Worm (Caenorhabditis elegans) whole organism, late embryonic: ENCODE data around the gene Y116F11B.7.

ENCODE experiments used
- C08G9.2 ChIP-seq: sonication (generic microtip); optimal IDR thresholded peaks from 2 replicates; lab custom pipeline; 2016; ENCODE audit warnings: mild to moderate bottlenecking, missing genetic modification characterization, moderate library complexity, missing compliant biosample characterization
- C38D4.7 ChIP-seq: fragments of 200-800 bp; sonication (Bioruptor generic); optimal IDR thresholded peaks from 2 replicates; lab custom pipeline; 2018; ENCODE audit warnings: mild to moderate bottlenecking, missing genetic modification characterization, moderate library complexity, missing compliant biosample characterization
- F13H6.1 ChIP-seq: sonication (generic microtip); optimal IDR thresholded peaks from 2 replicates; lab custom pipeline; 2016; ENCODE audit warnings: missing genetic modification characterization, missing compliant biosample characterization
- ama-1 ChIP-seq: fragments of 150-350 bp; optimal IDR thresholded peaks from 2 replicates; lab custom pipeline; 2014
- ceh-18 ChIP-seq: sonication (generic microtip); optimal IDR thresholded peaks from 2 replicates; lab custom pipeline; 2016; ENCODE audit warnings: missing genetic modification characterization, missing compliant biosample characterization
- ceh-22 ChIP-seq: sonication (generic microtip); optimal IDR thresholded peaks from 2 replicates; lab custom pipeline; 2017; ENCODE audit warnings: missing biosample characterization, missing genetic modification characterization
- ceh-31 ChIP-seq: sonication (generic microtip); optimal IDR thresholded peaks from 2 replicates; lab custom pipeline; 2016; ENCODE audit warnings: missing genetic modification characterization, missing compliant biosample characterization
- ceh-48 ChIP-seq: sonication (generic microtip); optimal IDR thresholded peaks from 2 replicates; lab custom pipeline; 2016; ENCODE audit warnings: missing genetic modification characterization, inconsistent platforms, missing compliant biosample characterization
- che-1 ChIP-seq: sonication (generic microtip); optimal IDR thresholded peaks from 2 replicates; lab custom pipeline; 2016; ENCODE audit warnings: mild to moderate bottlenecking, missing genetic modification characterization, missing compliant biosample characterization
- dve-1 ChIP-seq: sonication (generic microtip); optimal IDR thresholded peaks from 2 replicates; lab custom pipeline; 2017; ENCODE audit warnings: antibody characterized with exemption, mild to moderate bottlenecking, missing genetic modification characterization, missing compliant biosample characterization
- elt-2 ChIP-seq: sonication (generic microtip); optimal IDR thresholded peaks from 2 replicates; lab custom pipeline; 2016; ENCODE audit warnings: missing genetic modification reagents, missing genetic modification characterization, missing compliant biosample characterization
- elt-4 ChIP-seq: sonication (generic microtip); optimal IDR thresholded peaks from 2 replicates; lab custom pipeline; 2016; ENCODE audit warnings: missing genetic modification characterization, missing compliant biosample characterization
- eyg-1 ChIP-seq: sonication (generic microtip); optimal IDR thresholded peaks from 2 replicates; lab custom pipeline; 2016; ENCODE audit warnings: missing genotype, missing genetic modification characterization, missing compliant biosample characterization
- fkh-10 ChIP-seq: fragments of 150-350 bp; optimal IDR thresholded peaks from 2 replicates; lab custom pipeline; 2014; ENCODE audit warnings: missing biosample characterization, missing genetic modification reagents, missing genetic modification characterization
- fkh-6 ChIP-seq: sonication (generic microtip); optimal IDR thresholded peaks from 2 replicates; lab custom pipeline; 2016; ENCODE audit warnings: missing genetic modification characterization, missing compliant biosample characterization
- hlh-15 ChIP-seq: sonication (generic microtip); optimal IDR thresholded peaks from 2 replicates; lab custom pipeline; 2016; ENCODE audit warnings: missing genetic modification characterization, missing compliant biosample characterization
- hlh-30 ChIP-seq: sonication (generic microtip); optimal IDR thresholded peaks from 2 replicates; lab custom pipeline; 2017; ENCODE audit warnings: antibody characterized with exemption, missing genetic modification characterization, missing compliant biosample characterization; ENCODE audit not compliant: insufficient read depth
- madf-2 ChIP-seq: sonication (generic microtip); optimal IDR thresholded peaks from 2 replicates; lab custom pipeline; 2017; ENCODE audit warnings: missing genetic modification characterization, missing compliant biosample characterization
- nfya-1 ChIP-seq: sonication (generic microtip); optimal IDR thresholded peaks from 2 replicates; lab custom pipeline; 2017; ENCODE audit warnings: missing genetic modification characterization, mild to moderate bottlenecking, missing compliant biosample characterization, antibody characterized with exemption, moderate library complexity
- nhr-11 ChIP-seq: fragments of 150-350 bp; optimal IDR thresholded peaks from 2 replicates; lab custom pipeline; 2014; ENCODE audit warnings: missing biosample characterization, missing genetic modification characterization
- npax-4 ChIP-seq: sonication (generic microtip); optimal IDR thresholded peaks from 2 replicates; lab custom pipeline; 2016; ENCODE audit warnings: missing genetic modification characterization, missing compliant biosample characterization
- pax-1 ChIP-seq: fragments of 150-350 bp; optimal IDR thresholded peaks from 2 replicates; lab custom pipeline; 2014; ENCODE audit warnings: missing biosample characterization, missing genetic modification characterization
- pqm-1 ChIP-seq: sonication (generic microtip); optimal IDR thresholded peaks from 2 replicates; lab custom pipeline; 2016; ENCODE audit warnings: missing genetic modification characterization, missing compliant biosample characterization
- pros-1 ChIP-seq: fragments of 150-350 bp; optimal IDR thresholded peaks from 2 replicates; lab custom pipeline; 2014; ENCODE audit warnings: missing biosample characterization, missing genetic modification reagents, missing genetic modification characterization
- ref-2 ChIP-seq: sonication (generic microtip); optimal IDR thresholded peaks from 2 replicates; lab custom pipeline; 2016; ENCODE audit warnings: missing genetic modification characterization, missing compliant biosample characterization
- tbx-7 ChIP-seq: sonication (generic microtip); optimal IDR thresholded peaks from 2 replicates; lab custom pipeline; 2016; ENCODE audit warnings: missing genotype, missing genetic modification characterization, missing compliant biosample characterization
- ttx-3 ChIP-seq: sonication (generic microtip); optimal IDR thresholded peaks from 2 replicates; lab custom pipeline; 2016; ENCODE audit warnings: missing genetic modification reagents, missing genetic modification characterization, missing compliant biosample characterization
- unc-3 ChIP-seq, 2 experiments: fragments of 200-800 bp in 1 of 2; sonication (Bioruptor generic) in 1 of 2; sonication (generic microtip) in 1 of 2; conservative IDR thresholded peaks in 1 of 2; optimal IDR thresholded peaks in 1 of 2; 2 replicates each; pipeline versions ENCODE4 v1.3.6 to Lab custom; 2016 to 2022; ENCODE audit warnings: missing compliant biosample characterization in 2 of 2, missing genetic modification characterization in 2 of 2, missing genetic modification reagents in 1 of 2
- unc-55 ChIP-seq: sonication (generic microtip); optimal IDR thresholded peaks from 2 replicates; lab custom pipeline; 2017; ENCODE audit warnings: missing biosample characterization, missing genetic modification reagents, missing genetic modification characterization
- ztf-16 ChIP-seq: sonication (generic microtip); optimal IDR thresholded peaks from 2 replicates; lab custom pipeline; 2017; ENCODE audit warnings: missing genetic modification characterization, missing compliant biosample characterization

Y116F11B.7 gene

DNA sequence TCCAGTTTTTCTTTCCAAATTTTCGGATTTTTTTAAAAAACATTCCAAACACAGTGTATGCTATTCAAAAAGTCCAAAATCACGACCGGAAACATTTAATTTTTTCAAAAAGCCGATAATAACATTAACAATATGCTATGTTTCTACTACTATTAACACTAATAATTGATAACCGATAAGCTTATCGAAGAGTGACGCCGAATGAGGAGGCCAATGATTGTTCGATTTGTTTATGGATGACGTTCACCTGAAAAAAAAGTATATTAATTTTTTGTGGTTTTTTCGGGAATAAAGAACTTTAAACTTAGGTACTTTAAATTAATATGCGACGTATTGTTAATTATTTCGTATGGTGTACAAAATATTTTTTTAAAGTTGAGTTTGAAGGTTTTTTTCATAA, 49.9 kb downstream of the Y116F11B.7 start:
- no peak for TF ChIP-seq hlh-15 (tag; lab: Kevin White, UChicago)
- TF ChIP-seq unc-55 (GFP tag; lab: Kevin White, UChicago): no peak
- TF ChIP-seq npax-4 (tag; lab: Kevin White, UChicago): no peak
- TF ChIP-seq fkh-10: no peak
- TF ChIP-seq eyg-1 (tag; lab: Kevin White, UChicago): no peak
- peak; percentile 41 for TF ChIP-seq elt-2 (tag; lab: Kevin White, UChicago)

DNA sequence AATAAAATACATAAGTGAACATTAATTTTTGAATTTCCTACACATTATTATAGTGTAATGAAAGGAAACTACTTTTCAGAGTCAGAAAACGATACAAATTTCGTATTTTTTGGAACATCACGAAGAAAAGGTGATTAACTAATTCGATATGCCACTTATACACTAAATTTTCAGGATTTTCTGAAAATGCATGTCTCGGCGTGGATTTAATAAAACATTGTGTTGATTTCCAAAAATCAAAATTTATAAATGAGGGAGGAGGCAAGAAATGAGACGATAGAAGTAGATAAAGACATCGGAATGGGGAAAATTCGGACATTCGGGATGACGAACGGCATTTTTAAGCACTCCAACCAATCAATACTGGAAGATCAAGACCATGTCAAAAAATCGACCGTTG, 51.1 kb downstream of the Y116F11B.7 start, which contains the start of gene Y116F11B.14:
Y116F11B.14 (plus strand) TSS at position 301 of the 400 bp plus-strand sequence.
- TF ChIP-seq elt-2 (tag; lab: Kevin White, UChicago): no peak
- TF ChIP-seq ttx-3 (tag; lab: Kevin White, UChicago): no peak
- TF ChIP-seq fkh-6 (tag; lab: Kevin White, UChicago): no peak
- TF ChIP-seq eyg-1 (tag; lab: Kevin White, UChicago): no peak
- no peak for TF ChIP-seq tbx-7 (tag; lab: Kevin White, UChicago)
- no peak for TF ChIP-seq C08G9.2 (tag; lab: Kevin White, UChicago)
- TF ChIP-seq ztf-16 (tag; lab: Kevin White, UChicago): no peak
- TF ChIP-seq nhr-11 (tag; lab: Kevin White, UChicago): no peak
- TF ChIP-seq ceh-22 (tag; lab: Kevin White, UChicago): no peak
- no peak for TF ChIP-seq C38D4.7 (GFP tag; lab: Kevin White, UChicago)
- TF ChIP-seq madf-2: no peak
- no peak for TF ChIP-seq dve-1 (tag; lab: Kevin White, UChicago)
- no peak for TF ChIP-seq elt-4 (tag; lab: Kevin White, UChicago)
- TF ChIP-seq pax-1: no peak
- no peak for TF ChIP-seq nfya-1 (tag; lab: Kevin White, UChicago)
- no peak for TF ChIP-seq hlh-30 (tag; lab: Kevin White, UChicago)
- TF ChIP-seq F13H6.1 (tag; lab: Kevin White, UChicago): no peak
- no peak for TF ChIP-seq ceh-31 (tag; lab: Kevin White, UChicago)
- TF ChIP-seq, all 69 proteins: peak for 0

DNA sequence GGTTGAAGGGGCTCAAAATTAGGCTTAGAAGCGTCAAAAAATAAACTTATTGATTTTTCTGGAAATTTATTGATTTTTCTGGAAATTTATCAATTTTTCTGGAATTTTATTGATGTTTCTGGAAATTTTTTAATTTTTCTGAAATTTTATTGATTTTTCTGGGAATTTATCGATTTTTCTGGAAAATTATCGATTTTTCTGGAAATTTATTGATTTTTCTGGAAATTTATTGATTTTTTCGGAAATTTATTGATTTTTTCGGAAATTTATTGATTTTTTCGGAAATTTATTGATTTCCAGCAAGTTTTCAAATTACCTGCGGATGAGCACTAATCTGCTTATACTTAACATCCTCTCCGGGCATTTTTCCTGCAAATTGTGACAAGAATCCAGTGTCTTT, 53.7 kb downstream of the Y116F11B.7 start:
- TF ChIP-seq ceh-31 (tag; lab: Kevin White, UChicago) (no peak), unc-3 (GFP tag; conservative IDR thresholded peaks at IDR 0.05; lab: Robert Waterston, UW) (no peak), unc-3 (tag; optimal IDR thresholded peaks at IDR 0.05; lab: Kevin White, UChicago) (no peak), ceh-48 (tag; lab: Kevin White, UChicago) (peak; percentile 61)

DNA sequence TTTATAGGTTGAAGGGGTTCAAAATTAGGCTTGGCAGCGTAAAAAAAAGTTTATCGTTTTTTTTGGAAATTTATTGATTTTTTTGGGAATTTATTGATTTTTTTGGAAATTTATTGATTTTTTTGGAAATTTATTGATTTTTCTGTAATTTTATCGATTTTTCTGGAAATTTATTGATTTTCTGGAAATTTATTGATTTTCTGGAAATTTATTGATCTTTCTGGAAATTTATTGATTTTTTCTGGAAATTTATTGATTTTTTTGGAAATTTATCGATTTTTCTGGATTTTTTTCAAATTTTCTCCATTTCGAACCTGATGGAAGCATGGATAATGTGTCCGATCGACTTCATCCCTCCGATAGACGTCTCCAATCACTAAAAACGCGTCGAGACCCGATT, 56.7 kb downstream of the Y116F11B.7 start:
- TF ChIP-seq ceh-48 (tag; lab: Kevin White, UChicago) (peak; percentile 75), ref-2 (tag; lab: Kevin White, UChicago) (no peak), ceh-18 (tag; lab: Kevin White, UChicago) (no peak), ttx-3 (tag; lab: Kevin White, UChicago) (no peak), pqm-1 (tag; lab: Kevin White, UChicago) (no peak), ama-1 (lab: Kevin White, UChicago) (no peak), che-1 (tag; lab: Kevin White, UChicago) (no peak), pros-1 (tag; lab: Kevin White, UChicago) (no peak)
- TF ChIP-seq, all 69 proteins: peak for 1
